Worm (Caenorhabditis elegans) whole organism, early embryonic: ENCODE data around the gene ZK287.7.

Source experiments
- B0310.2 ChIP-seq: sonication (generic microtip); optimal IDR thresholded peaks from 2 replicates; lab custom pipeline; 2016; ENCODE audit warnings: mild to moderate bottlenecking, missing genetic modification characterization, missing compliant biosample characterization
- aly-1 ChIP-seq: sonication (generic microtip); optimal IDR thresholded peaks from 2 replicates; lab custom pipeline; 2016; ENCODE audit warnings: missing genetic modification characterization, missing compliant biosample characterization
- ama-1 ChIP-seq: fragments of 150-350 bp; optimal IDR thresholded peaks from 2 replicates; lab custom pipeline; 2014
- ceh-13 ChIP-seq: fragments of 200-800 bp; sonication (Bioruptor generic); optimal IDR thresholded peaks from 2 replicates; lab custom pipeline; 2018; ENCODE audit warnings: mild to moderate bottlenecking, missing genetic modification characterization, missing compliant biosample characterization
- ceh-36 ChIP-seq: sonication (generic microtip); optimal IDR thresholded peaks from 2 replicates; lab custom pipeline; 2016; ENCODE audit warnings: missing genetic modification characterization, inconsistent platforms, missing compliant biosample characterization
- ets-7 ChIP-seq: sonication (generic microtip); optimal IDR thresholded peaks from 2 replicates; lab custom pipeline; 2016; ENCODE audit warnings: missing genotype, missing genetic modification characterization, missing compliant biosample characterization
- flt-1 ChIP-seq: fragments of 200-800 bp; sonication (Bioruptor generic); IDR thresholded peaks from 2 replicates; pipeline ENCODE4 v1.3.6; 2022; ENCODE audit warnings: missing genetic modification characterization, missing compliant biosample characterization
- hmbx-1 ChIP-seq: sonication (generic microtip); optimal IDR thresholded peaks from 2 replicates; lab custom pipeline; 2016; ENCODE audit warnings: mild to moderate bottlenecking, missing genetic modification characterization, missing compliant biosample characterization
- hmg-4 ChIP-seq: fragments of 200-800 bp; sonication (Bioruptor generic); optimal IDR thresholded peaks from 2 replicates; lab custom pipeline; 2018; ENCODE audit warnings: mild to moderate bottlenecking, missing genetic modification characterization, missing compliant biosample characterization
- pes-1 ChIP-seq: fragments of 200-800 bp; sonication (Bioruptor generic); IDR thresholded peaks from 2 replicates; pipeline ENCODE4 v1.3.6; 2022; ENCODE audit warnings: missing genetic modification reagents, missing genetic modification characterization, missing compliant biosample characterization
- sea-1 ChIP-seq: fragments of 200-800 bp; sonication (Bioruptor generic); conservative IDR thresholded peaks from 2 replicates; pipeline ENCODE4 v1.3.6; 2022; ENCODE audit warnings: missing genetic modification characterization, missing compliant biosample characterization
- tbx-11 ChIP-seq: fragments of 200-800 bp; sonication (Bioruptor generic); IDR thresholded peaks from 2 replicates; pipeline ENCODE4 v1.3.6; 2022; ENCODE audit warnings: missing genetic modification characterization, missing compliant biosample characterization
- tbx-37 ChIP-seq: fragments of 200-800 bp; sonication (Bioruptor generic); conservative IDR thresholded peaks from 2 replicates; pipeline ENCODE4 v1.3.6; 2022; ENCODE audit warnings: missing genetic modification reagents, missing genetic modification characterization, missing compliant biosample characterization
- tra-4 ChIP-seq: sonication (generic microtip); optimal IDR thresholded peaks from 2 replicates; lab custom pipeline; 2017; ENCODE audit warnings: missing genetic modification characterization, missing compliant biosample characterization

DNA sequence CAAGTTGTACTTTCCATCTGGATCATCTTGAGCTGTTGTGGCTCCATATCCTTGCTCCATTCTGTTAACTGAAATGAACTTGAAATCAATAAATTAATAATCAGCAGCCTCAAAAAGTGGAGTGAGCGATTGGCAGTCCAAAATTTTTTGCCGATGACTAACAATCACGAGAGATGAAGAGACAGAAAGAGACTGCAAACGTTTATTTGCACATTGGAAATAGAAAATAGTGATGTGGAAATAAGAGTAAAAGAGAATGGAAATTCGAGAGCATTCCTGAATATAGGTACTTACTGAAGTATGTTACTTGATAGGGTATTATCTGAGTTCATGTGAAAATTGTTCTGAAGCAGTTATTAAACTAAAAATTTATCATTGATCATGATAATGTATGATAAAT, 16.9 kb downstream of the ZK287.7 start, which contains the start of gene tag-120:
- no peak for TF ChIP-seq B0310.2
- no peak for TF ChIP-seq tbx-37 (GFP tag; lab: Robert Waterston, UW)
- no peak for TF ChIP-seq sea-1 (GFP tag; lab: Robert Waterston, UW)
- no peak for TF ChIP-seq hmbx-1 (tag; lab: Kevin White, UChicago)
- TF ChIP-seq ama-1 (lab: Kevin White, UChicago): no peak
- TF ChIP-seq ets-7 (tag; lab: Kevin White, UChicago): no peak
- TF ChIP-seq tbx-11 (GFP tag; lab: Robert Waterston, UW): no peak
- no peak for TF ChIP-seq ceh-36
- TF ChIP-seq ceh-13: no peak
- no peak for TF ChIP-seq pes-1 (GFP tag; lab: Robert Waterston, UW)
- TF ChIP-seq aly-1 (tag; lab: Kevin White, UChicago): no peak
- no peak for TF ChIP-seq hmg-4 (GFP tag; lab: Kevin White, UChicago)
- no peak for TF ChIP-seq tra-4
- TF ChIP-seq flt-1 (GFP tag; lab: Robert Waterston, UW): no peak
